Worm (Caenorhabditis elegans) whole organism, early embryonic: ENCODE data around the gene math-28.

Experiments used
- B0310.2 ChIP-seq: sonication (generic microtip); optimal IDR thresholded peaks from 2 replicates; lab custom pipeline; 2016; ENCODE audit warnings: mild to moderate bottlenecking, missing genetic modification characterization, missing compliant biosample characterization
- aly-1 ChIP-seq: sonication (generic microtip); optimal IDR thresholded peaks from 2 replicates; lab custom pipeline; 2016; ENCODE audit warnings: missing genetic modification characterization, missing compliant biosample characterization
- ama-1 ChIP-seq: fragments of 150-350 bp; optimal IDR thresholded peaks from 2 replicates; lab custom pipeline; 2014
- hmbx-1 ChIP-seq: sonication (generic microtip); optimal IDR thresholded peaks from 2 replicates; lab custom pipeline; 2016; ENCODE audit warnings: mild to moderate bottlenecking, missing genetic modification characterization, missing compliant biosample characterization
- sea-1 ChIP-seq: fragments of 200-800 bp; sonication (Bioruptor generic); conservative IDR thresholded peaks from 2 replicates; pipeline ENCODE4 v1.3.6; 2022; ENCODE audit warnings: missing genetic modification characterization, missing compliant biosample characterization
- tbx-11 ChIP-seq: fragments of 200-800 bp; sonication (Bioruptor generic); IDR thresholded peaks from 2 replicates; pipeline ENCODE4 v1.3.6; 2022; ENCODE audit warnings: missing genetic modification characterization, missing compliant biosample characterization
- tbx-37 ChIP-seq: fragments of 200-800 bp; sonication (Bioruptor generic); conservative IDR thresholded peaks from 2 replicates; pipeline ENCODE4 v1.3.6; 2022; ENCODE audit warnings: missing genetic modification reagents, missing genetic modification characterization, missing compliant biosample characterization
- tra-4 ChIP-seq: sonication (generic microtip); optimal IDR thresholded peaks from 2 replicates; lab custom pipeline; 2017; ENCODE audit warnings: missing genetic modification characterization, missing compliant biosample characterization

DNA sequence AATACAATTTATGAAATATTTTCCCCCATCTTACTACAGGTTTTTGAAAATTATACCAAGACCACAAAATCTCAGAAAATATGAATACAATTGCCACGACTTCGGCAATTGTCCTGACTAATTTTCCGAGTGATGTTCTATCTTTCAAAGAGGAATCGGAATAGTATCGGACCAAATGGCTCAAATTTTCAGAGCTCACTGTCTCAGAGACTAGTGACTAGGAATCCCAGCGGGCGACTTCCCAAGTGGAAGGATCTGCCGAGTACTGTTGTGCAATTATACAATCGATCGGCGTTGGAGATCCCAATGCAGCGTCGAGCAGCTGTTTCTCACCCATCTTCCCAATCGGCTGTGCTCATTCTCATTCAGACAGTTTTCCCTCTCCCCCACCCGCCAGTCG is 37.4 kb upstream of the math-28 start, which contains the start of gene F45C12.17:
- TF ChIP-seq hmbx-1 (no peak), ama-1 (lab: Kevin White, UChicago) (no peak), B0310.2 (tag; lab: Kevin White, UChicago) (no peak), tbx-37 (no peak), tbx-11 (no peak), aly-1 (no peak), sea-1 (GFP tag; lab: Robert Waterston, UW) (no peak), tra-4 (tag; lab: Kevin White, UChicago) (no peak)
